Worm (Caenorhabditis elegans) whole organism, late embryonic: ENCODE data around the gene bath-24.

ENCODE experiments used
- ceh-45 ChIP-seq: fragments of 200-800 bp; sonication (Bioruptor generic); IDR thresholded peaks from 2 replicates; pipeline ENCODE4 v1.3.6; 2022; ENCODE audit warnings: missing genetic modification reagents, missing genetic modification characterization, missing compliant biosample characterization
- dmd-4 ChIP-seq: sonication (generic microtip); optimal IDR thresholded peaks from 2 replicates; lab custom pipeline; 2016; ENCODE audit warnings: borderline replicate concordance, missing genetic modification characterization, missing compliant biosample characterization
- dve-1 ChIP-seq: sonication (generic microtip); optimal IDR thresholded peaks from 2 replicates; lab custom pipeline; 2017; ENCODE audit warnings: antibody characterized with exemption, mild to moderate bottlenecking, missing genetic modification characterization, missing compliant biosample characterization
- elt-4 ChIP-seq: sonication (generic microtip); optimal IDR thresholded peaks from 2 replicates; lab custom pipeline; 2016; ENCODE audit warnings: missing genetic modification characterization, missing compliant biosample characterization
- hlh-8 ChIP-seq: sonication (generic microtip); optimal IDR thresholded peaks from 2 replicates; lab custom pipeline; 2016; ENCODE audit warnings: missing genotype, missing genetic modification characterization, missing compliant biosample characterization
- pqm-1 ChIP-seq: sonication (generic microtip); optimal IDR thresholded peaks from 2 replicates; lab custom pipeline; 2016; ENCODE audit warnings: missing genetic modification characterization, missing compliant biosample characterization
- tbx-2 ChIP-seq: sonication (generic microtip); optimal IDR thresholded peaks from 2 replicates; lab custom pipeline; 2016; ENCODE audit warnings: missing genetic modification characterization, missing compliant biosample characterization
- unc-86 ChIP-seq: sonication (generic microtip); optimal IDR thresholded peaks from 2 replicates; lab custom pipeline; 2016; ENCODE audit warnings: missing genetic modification characterization, missing compliant biosample characterization

ce11 chrII:2012698-2013097 is 32.7 kb downstream of the bath-24 start, which contains the start of gene F59H6.15:
- TF ChIP-seq pqm-1 (tag; lab: Kevin White, UChicago), result no peak
- no peak for TF ChIP-seq ceh-45 (GFP tag; lab: Robert Waterston, UW)
- no peak for TF ChIP-seq tbx-2 (tag; lab: Kevin White, UChicago)
- TF ChIP-seq dmd-4, result no peak
- no peak for TF ChIP-seq dve-1 (tag; lab: Kevin White, UChicago)
- TF ChIP-seq hlh-8 (tag; lab: Kevin White, UChicago), result no peak
- TF ChIP-seq elt-4 (tag; lab: Kevin White, UChicago), result no peak
- TF ChIP-seq unc-86 (tag; lab: Kevin White, UChicago), result no peak
